Fruit fly (Drosophila melanogaster): ENCODE results near the gene RYa-R.

DNA sequence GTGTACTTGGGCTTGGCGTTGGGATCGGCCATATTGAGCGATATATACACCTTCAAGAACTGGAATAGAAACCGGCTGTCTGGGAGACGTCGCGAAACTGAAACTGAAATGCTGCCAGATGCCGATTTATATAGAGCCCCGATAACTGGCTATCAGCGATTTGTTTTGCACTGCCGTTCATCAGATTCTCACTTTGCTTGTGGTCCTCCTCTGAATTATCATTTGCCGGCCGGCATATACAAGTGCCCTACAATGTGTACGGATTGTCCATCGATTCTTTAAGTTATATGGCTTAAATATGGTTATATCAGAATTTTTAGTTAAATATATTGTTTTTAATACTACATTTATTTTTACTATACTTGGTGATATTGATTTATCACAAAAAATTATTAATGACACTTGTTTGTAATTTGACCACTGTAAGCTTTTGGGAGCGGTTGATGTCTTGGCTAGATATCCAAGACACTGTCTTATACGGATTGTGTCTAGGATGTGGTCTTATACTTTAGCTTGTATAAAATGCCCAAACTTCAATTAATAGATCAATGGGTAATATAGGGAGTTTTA, 8.3 kb upstream of the RYa-R start, which contains the start of gene CG31075:
- peak; percentile 59 to 66 for TF ChIP-seq salr (GFP tag; optimal IDR thresholded peaks at IDR 0.05)
- peak; percentile 67 for TF ChIP-seq dac (GFP tag; optimal IDR thresholded peaks at IDR 0.05)
- TF ChIP-seq cyc (GFP tag; optimal IDR thresholded peaks at IDR 0.05), result peak; percentile 92
- TF ChIP-seq CG3919 (GFP tag; optimal IDR thresholded peaks at IDR 0.05), result peak; percentile 94
- peak; percentile 94 for TF ChIP-seq esn (GFP tag; optimal IDR thresholded peaks at IDR 0.05)
- TF ChIP-seq CG8632 (GFP tag; optimal IDR thresholded peaks at IDR 0.05), result peak; percentile 74
- TF ChIP-seq CG9139 (GFP tag; optimal IDR thresholded peaks at IDR 0.05), result peak; percentile 77
- peak; percentile 72 for TF ChIP-seq CG6854 (GFP tag; optimal IDR thresholded peaks at IDR 0.05)
